Worm (Caenorhabditis elegans): ENCODE results near the gene msp-31.

Gene msp-31

ce11 chrII:4948118-4948517, 31.8 kb upstream of the msp-31 start (continued):
- TF ChIP-seq lsy-27 (tag; optimal IDR thresholded peaks at IDR 0.05; ENCODE audit: borderline replicate concordance, insufficient read depth) (no peak), akir-1 (GFP tag; optimal IDR thresholded peaks at IDR 0.05) (no peak), ceh-100 (GFP tag; IDR thresholded peaks at IDR 0.05) (no peak), him-1 (tag; optimal IDR thresholded peaks at IDR 0.05) (no peak), dpff-1 (tag; optimal IDR thresholded peaks at IDR 0.05) (no peak), somi-1 (GFP tag; optimal IDR thresholded peaks at IDR 0.05) (no peak), snpc-1.3 (tag; optimal IDR thresholded peaks at IDR 0.05; ENCODE audit: insufficient read depth) (no peak), F57C9.4 (tag; optimal IDR thresholded peaks at IDR 0.05) (no peak), let-607 (tag; optimal IDR thresholded peaks at IDR 0.05) (no peak), madf-6 (GFP tag; IDR thresholded peaks at IDR 0.05) (peak; percentile 43), die-1 (tag; optimal IDR thresholded peaks at IDR 0.05) (no peak), rpc-1 (optimal IDR thresholded peaks at IDR 0.05) (no peak), rpc-1 (tag; optimal IDR thresholded peaks at IDR 0.05) (no peak), snpc-3.4 (tag; optimal IDR thresholded peaks at IDR 0.05) (peak; percentile 46), nhr-80 (tag; optimal IDR thresholded peaks at IDR 0.05) (no peak), lag-1 (GFP tag; IDR thresholded peaks at IDR 0.05) (no peak), Y53F4B.3 (GFP tag; IDR thresholded peaks at IDR 0.05) (no peak), F55B11.4 (tag; optimal IDR thresholded peaks at IDR 0.05; ENCODE audit: borderline replicate concordance, insufficient read depth) (no peak), nfyb-1 (GFP tag; IDR thresholded peaks at IDR 0.05) (0 out of 2 replicates have a peak, but pooled peaks have one; percentile 10), D2030.7 (GFP tag; IDR thresholded peaks at IDR 0.05) (no peak), rec-8 (tag; optimal IDR thresholded peaks at IDR 0.05) (no peak), hrde-1 (tag; optimal IDR thresholded peaks at IDR 0.05; ENCODE audit: borderline replicate concordance) (peak; percentile 13), ceh-27 (GFP tag; optimal IDR thresholded peaks at IDR 0.05) (no peak), tbp1 (GFP tag; optimal IDR thresholded peaks at IDR 0.05) (no peak), mes-4 (tag; optimal IDR thresholded peaks at IDR 0.05) (no peak), hlh-26 (GFP tag; conservative IDR thresholded peaks at IDR 0.05) (no peak), F10E7.11 (tag; optimal IDR thresholded peaks at IDR 0.05) (no peak), lir-1 (GFP tag; conservative IDR thresholded peaks at IDR 0.05) (no peak), Y67H2A.10 (GFP tag; conservative IDR thresholded peaks at IDR 0.05) (no peak), dox-1 (GFP tag; IDR thresholded peaks at IDR 0.05) (no peak), lin-40 (tag; optimal IDR thresholded peaks at IDR 0.05) (no peak), tbx-9 (tag; optimal IDR thresholded peaks at IDR 0.05; ENCODE audit: borderline replicate concordance) (no peak), B0019.2 (GFP tag; conservative IDR thresholded peaks at IDR 0.05) (no peak), ztf-3 (GFP tag; optimal IDR thresholded peaks at IDR 0.05) (no peak), ets-4 (GFP tag; optimal IDR thresholded peaks at IDR 0.05) (no peak), ztf-6 (GFP tag; IDR thresholded peaks at IDR 0.05) (no peak), B0035.1 (tag; optimal IDR thresholded peaks at IDR 0.05) (no peak), B0261.1 (tag; optimal IDR thresholded peaks at IDR 0.05) (no peak), nhr-120 (GFP tag; IDR thresholded peaks at IDR 0.05) (no peak), lsl-1 (GFP tag; optimal IDR thresholded peaks at IDR 0.05) (no peak), lin-35 (GFP tag; optimal IDR thresholded peaks at IDR 0.05) (no peak), zim-3 (tag; optimal IDR thresholded peaks at IDR 0.05) (no peak), gei-17 (GFP tag; optimal IDR thresholded peaks at IDR 0.05) (no peak), F33H1.4 (GFP tag; IDR thresholded peaks at IDR 0.05) (no peak), cebp-2 (GFP tag; IDR thresholded peaks at IDR 0.05) (no peak), lin-54 (GFP tag; optimal IDR thresholded peaks at IDR 0.05) (no peak), sdz-38 (tag; optimal IDR thresholded peaks at IDR 0.05) (no peak), Y95B8A.8 (GFP tag; IDR thresholded peaks at IDR 0.05) (no peak)
